Fruit fly (Drosophila melanogaster) whole organism, embryonic: ENCODE data around the gene CG8191.

Source experiments
- Adf1 ChIP-seq: fragments of 200-800 bp; sonication (Bioruptor generic); IDR thresholded peaks from 2 replicates; pipeline ENCODE4 v1.3.6; 2022; ENCODE audit warnings: missing biosample characterization, missing genetic modification characterization
- Blimp-1 ChIP-seq: fragments of 200-800 bp; sonication (Bioruptor generic); optimal IDR thresholded peaks from 3 replicates; lab custom pipeline; 2018; ENCODE audit warnings: missing biosample characterization, missing genetic modification characterization, mild to moderate bottlenecking, moderate library complexity, missing genetic modification reagents
- BtbVII ChIP-seq: fragments of 200-800 bp; sonication (Bioruptor generic); optimal IDR thresholded peaks from 3 replicates; lab custom pipeline; 2017; ENCODE audit warnings: missing biosample characterization, mild to moderate bottlenecking, missing genetic modification characterization
- CG10209 ChIP-seq: fragments of 200-800 bp; sonication (Bioruptor generic); optimal IDR thresholded peaks from 3 replicates; lab custom pipeline; 2017; ENCODE audit warnings: missing biosample characterization, mild to moderate bottlenecking, missing genetic modification characterization, missing genetic modification reagents
- CG10366 ChIP-seq: fragments of 200-800 bp; sonication (Bioruptor generic); IDR thresholded peaks from 2 replicates; pipeline ENCODE4 v1.3.6; 2022; ENCODE audit warnings: missing biosample characterization, missing genetic modification characterization
- CG10979 ChIP-seq: fragments of 200-800 bp; sonication (Bioruptor generic); optimal IDR thresholded peaks from 2 replicates; lab custom pipeline; 2018; ENCODE audit warnings: missing biosample characterization, mild to moderate bottlenecking, missing genetic modification characterization, moderate library complexity
- CG11695 ChIP-seq: fragments of 200-800 bp; sonication (Bioruptor generic); IDR thresholded peaks from 3 replicates; pipeline ENCODE4 v1.3.6; 2022; ENCODE audit warnings: missing biosample characterization, missing genetic modification characterization
- CG11723 ChIP-seq: fragments of 200-800 bp; sonication (Bioruptor generic); optimal IDR thresholded peaks from 2 replicates; lab custom pipeline; 2017; ENCODE audit warnings: missing biosample characterization, mild to moderate bottlenecking, missing genetic modification characterization
- CG12104 ChIP-seq: fragments of 200-800 bp; sonication (Bioruptor generic); optimal IDR thresholded peaks from 3 replicates; lab custom pipeline; 2016; ENCODE audit warnings: missing biosample characterization, missing genetic modification characterization
- CG1233 ChIP-seq: fragments of 200-800 bp; sonication (Bioruptor generic); optimal IDR thresholded peaks from 4 replicates; lab custom pipeline; 2018; ENCODE audit warnings: missing biosample characterization, mild to moderate bottlenecking, missing genetic modification characterization
- CG14965 ChIP-seq: fragments of 200-800 bp; sonication (Bioruptor generic); optimal IDR thresholded peaks from 2 replicates; lab custom pipeline; 2016; ENCODE audit warnings: missing biosample characterization, missing genetic modification characterization, borderline replicate concordance
- CG1647 ChIP-seq: fragments of 200-800 bp; sonication (Bioruptor generic); optimal IDR thresholded peaks from 3 replicates; lab custom pipeline; 2016; ENCODE audit warnings: missing biosample characterization, missing genetic modification characterization
- CG16779 ChIP-seq: fragments of 200-800 bp; sonication (Bioruptor generic); IDR thresholded peaks from 2 replicates; pipeline ENCODE4 v1.3.6; 2022; ENCODE audit warnings: missing biosample characterization, missing genetic modification characterization
- CG30020 ChIP-seq: fragments of 200-800 bp; optimal IDR thresholded peaks from 2 replicates; lab custom pipeline; 2019; ENCODE audit warnings: missing biosample characterization, mild to moderate bottlenecking, missing genetic modification characterization, moderate library complexity
- CG3847 ChIP-seq: fragments of 200-800 bp; sonication (Bioruptor generic); IDR thresholded peaks from 2 replicates; pipeline ENCODE4 v1.3.6; 2022; ENCODE audit warnings: missing biosample characterization, missing genetic modification characterization
- CG4820 ChIP-seq: fragments of 200-800 bp; sonication (Bioruptor generic); optimal IDR thresholded peaks from 3 replicates; lab custom pipeline; 2016; ENCODE audit warnings: missing biosample characterization, missing genetic modification characterization
- CG6175 ChIP-seq: fragments of 200-800 bp; sonication (Bioruptor generic); IDR thresholded peaks from 3 replicates; pipeline ENCODE4 v1.3.6; 2022; ENCODE audit warnings: missing biosample characterization, missing genetic modification characterization
- CG6272 ChIP-seq: fragments of 200-800 bp; sonication (Bioruptor generic); IDR thresholded peaks from 2 replicates; pipeline ENCODE4 v1.3.6; 2022; ENCODE audit warnings: missing biosample characterization, missing genetic modification characterization
- CG6683 ChIP-seq: fragments of 200-800 bp; sonication (Bioruptor generic); optimal IDR thresholded peaks from 2 replicates; lab custom pipeline; 2017; ENCODE audit warnings: missing biosample characterization, mild to moderate bottlenecking, missing genetic modification characterization, missing genetic modification reagents
- CG7372 ChIP-seq: fragments of 200-800 bp; sonication (Bioruptor generic); IDR thresholded peaks from 2 replicates; pipeline ENCODE4 v1.3.6; 2022; ENCODE audit warnings: missing biosample characterization, missing genetic modification characterization
- CG8924 ChIP-seq: fragments of 200-800 bp; optimal IDR thresholded peaks from 3 replicates; lab custom pipeline; 2019; ENCODE audit warnings: missing biosample characterization, mild to moderate bottlenecking, missing genetic modification characterization, moderate library complexity
- CG9727 ChIP-seq: fragments of 200-800 bp; sonication (Bioruptor generic); optimal IDR thresholded peaks from 3 replicates; lab custom pipeline; 2017; ENCODE audit warnings: missing biosample characterization, mild to moderate bottlenecking, missing genetic modification characterization
- CTCF ChIP-seq: fragments of 200-800 bp; sonication (Bioruptor generic); optimal IDR thresholded peaks from 2 replicates; lab custom pipeline; 2017; ENCODE audit warnings: missing biosample characterization, mild to moderate bottlenecking, missing genetic modification characterization, moderate library complexity
- Drgx ChIP-seq: fragments of 200-800 bp; sonication (Bioruptor generic); IDR thresholded peaks from 2 replicates; pipeline ENCODE4 v1.3.6; 2022; ENCODE audit warnings: missing biosample characterization, missing genetic modification characterization
- Ets97D ChIP-seq: fragments of 200-800 bp; sonication (Bioruptor generic); optimal IDR thresholded peaks from 3 replicates; lab custom pipeline; 2016; ENCODE audit warnings: missing biosample characterization, missing genetic modification characterization
- Fer1 ChIP-seq: fragments of 200-800 bp; sonication (Bioruptor generic); optimal IDR thresholded peaks from 2 replicates; lab custom pipeline; 2017; ENCODE audit warnings: missing biosample characterization, mild to moderate bottlenecking, missing genetic modification characterization
- HLHmδ ChIP-seq: fragments of 200-800 bp; sonication (Bioruptor generic); optimal IDR thresholded peaks from 2 replicates; lab custom pipeline; 2018; ENCODE audit warnings: missing biosample characterization, mild to moderate bottlenecking, missing genetic modification characterization, moderate library complexity
- Hr51 ChIP-seq, 2 experiments: fragments of 200-800 bp; sonication (Bioruptor generic); optimal IDR thresholded peaks; 2 replicates in 1 of 2; 3 replicates in 1 of 2; lab custom pipeline; 2016 to 2018; ENCODE audit warnings: missing biosample characterization in 2 of 2, missing genetic modification characterization in 2 of 2, mild to moderate bottlenecking in 1 of 2, moderate library complexity in 1 of 2
- Kr ChIP-seq: fragments of 200-800 bp; sonication (Bioruptor generic); optimal IDR thresholded peaks from 2 replicates; lab custom pipeline; 2017; ENCODE audit warnings: missing biosample characterization, mild to moderate bottlenecking, missing genetic modification characterization
- Poxn ChIP-seq: fragments of 200-800 bp; sonication (Bioruptor generic); IDR thresholded peaks from 2 replicates; pipeline ENCODE4 v1.3.6; 2022; ENCODE audit warnings: missing biosample characterization, missing genetic modification characterization
- Trl ChIP-seq, 3 experiments: fragments of >200 bp in 2 of 3; fragments of 200-800 bp in 1 of 3; sonication (Bioruptor generic) in 1 of 3; optimal IDR thresholded peaks; 2 replicates in 1 of 3; 3 replicates in 2 of 3; lab custom pipeline; 2016 to 2017; ENCODE audit warnings: missing biosample characterization in 1 of 3, missing genetic modification characterization in 1 of 3
- ato ChIP-seq: fragments of 200-800 bp; sonication (Bioruptor generic); IDR thresholded peaks from 2 replicates; pipeline ENCODE4 v1.3.6; 2022; ENCODE audit warnings: missing biosample characterization, missing genetic modification characterization; ENCODE audit not compliant: partially characterized antibody
- bbx ChIP-seq: fragments of 200-800 bp; sonication (Bioruptor generic); IDR thresholded peaks from 2 replicates; pipeline ENCODE4 v1.3.6; 2022; ENCODE audit warnings: missing biosample characterization, missing genetic modification characterization; ENCODE audit not compliant: partially characterized antibody
- bowl ChIP-seq: fragments of 200-800 bp; sonication (Bioruptor generic); IDR thresholded peaks from 2 replicates; pipeline ENCODE4 v1.3.6; 2022; ENCODE audit warnings: missing biosample characterization, missing genetic modification characterization
- cg ChIP-seq: fragments of 200-800 bp; sonication (Bioruptor generic); optimal IDR thresholded peaks from 3 replicates; lab custom pipeline; 2019; ENCODE audit warnings: missing biosample characterization, mild to moderate bottlenecking, missing genetic modification characterization, moderate library complexity
- dan ChIP-seq: fragments of 200-800 bp; sonication (Bioruptor generic); IDR thresholded peaks from 2 replicates; pipeline ENCODE4 v1.3.6; 2022; ENCODE audit warnings: missing biosample characterization, missing genetic modification characterization
- dm ChIP-seq: fragments of 200-800 bp; sonication (Bioruptor generic); optimal IDR thresholded peaks from 3 replicates; lab custom pipeline; 2016; ENCODE audit warnings: missing biosample characterization, missing genetic modification characterization
- emc ChIP-seq: fragments of 200-800 bp; sonication (Bioruptor generic); optimal IDR thresholded peaks from 2 replicates; lab custom pipeline; 2016; ENCODE audit warnings: missing biosample characterization, missing genetic modification characterization
- fu2 ChIP-seq: fragments of 200-800 bp; sonication (Bioruptor generic); optimal IDR thresholded peaks from 2 replicates; lab custom pipeline; 2016; ENCODE audit warnings: missing biosample characterization, missing genetic modification characterization
- grau ChIP-seq: fragments of 200-800 bp; optimal IDR thresholded peaks from 3 replicates; lab custom pipeline; 2019; ENCODE audit warnings: missing biosample characterization, mild to moderate bottlenecking, missing genetic modification characterization, moderate library complexity
- ind ChIP-seq: fragments of 200-800 bp; sonication (Bioruptor generic); optimal IDR thresholded peaks from 3 replicates; lab custom pipeline; 2016; ENCODE audit warnings: missing biosample characterization, missing genetic modification characterization
- mam ChIP-seq: fragments of 200-800 bp; sonication (Bioruptor generic); optimal IDR thresholded peaks from 3 replicates; lab custom pipeline; 2016; ENCODE audit warnings: missing biosample characterization, missing genetic modification characterization
- onecut ChIP-seq: fragments of 200-800 bp; sonication (Bioruptor generic); IDR thresholded peaks from 2 replicates; pipeline ENCODE4 v1.3.6; 2022; ENCODE audit warnings: missing biosample characterization, missing genetic modification characterization
- pnt ChIP-seq: fragments of 200-800 bp; sonication (Bioruptor generic); optimal IDR thresholded peaks from 3 replicates; lab custom pipeline; 2016; ENCODE audit warnings: missing biosample characterization, missing genetic modification characterization
- pzg ChIP-seq: fragments of 200-800 bp; sonication (Bioruptor generic); optimal IDR thresholded peaks from 3 replicates; lab custom pipeline; 2018; ENCODE audit warnings: missing biosample characterization, mild to moderate bottlenecking, missing genetic modification characterization, moderate library complexity
- ssp ChIP-seq: fragments of 200-800 bp; sonication (Bioruptor generic); IDR thresholded peaks from 2 replicates; pipeline ENCODE4 v1.3.6; 2022; ENCODE audit warnings: missing biosample characterization, missing genetic modification characterization
- tin ChIP-seq: fragments of 200-800 bp; sonication (Bioruptor generic); optimal IDR thresholded peaks from 3 replicates; lab custom pipeline; 2016; ENCODE audit warnings: missing biosample characterization, missing genetic modification characterization
- unc-4 ChIP-seq: fragments of 200-800 bp; sonication (Bioruptor generic); IDR thresholded peaks from 2 replicates; pipeline ENCODE4 v1.3.6; 2022; ENCODE audit warnings: missing biosample characterization, missing genetic modification characterization; ENCODE audit not compliant: partially characterized antibody
- vfl ChIP-seq: fragments of 200-800 bp; sonication (Bioruptor generic); optimal IDR thresholded peaks from 2 replicates; lab custom pipeline; 2016; ENCODE audit warnings: missing biosample characterization, missing genetic modification characterization
- zfh1 ChIP-seq: fragments of 200-800 bp; sonication (Bioruptor generic); IDR thresholded peaks from 3 replicates; pipeline ENCODE4 v1.3.6; 2022; ENCODE audit warnings: missing biosample characterization, missing genetic modification characterization

CG8191 gene

DNA sequence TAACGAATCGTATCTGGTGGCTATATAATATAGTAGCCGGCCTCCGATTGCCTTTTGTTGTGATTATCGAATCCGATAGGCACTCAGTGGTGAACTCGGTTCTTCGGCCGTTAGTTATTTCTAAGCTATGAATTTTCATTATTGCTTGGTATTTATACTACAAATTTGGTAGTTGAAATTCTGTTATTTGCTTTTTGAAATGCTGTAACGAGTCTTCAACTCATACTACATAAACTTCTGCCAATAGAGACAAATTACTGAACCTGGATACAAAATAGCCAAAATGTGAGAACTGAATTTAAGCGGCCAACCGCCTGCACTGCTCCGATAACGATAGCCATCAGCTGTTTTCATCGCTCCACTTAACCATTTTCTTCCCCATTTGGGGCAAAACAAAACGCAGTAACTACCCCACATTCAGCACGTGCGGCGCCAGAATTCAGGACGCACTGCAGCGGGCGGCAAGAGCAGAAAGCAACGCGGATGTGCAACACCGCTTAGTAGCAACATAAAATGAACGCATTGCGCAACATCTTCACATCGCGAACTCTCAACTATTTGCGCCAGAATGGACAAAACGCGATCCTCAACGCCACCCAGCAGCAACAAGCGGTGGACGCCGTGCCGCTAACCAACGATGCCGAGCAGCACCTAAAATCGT, 7.0 kb downstream of the CG8191 start, which contains the start of the genes CG11679 and CG8206 (continued):
- TF ChIP-seq Trl (optimal IDR thresholded peaks at IDR 0.05; lab: Kevin White, UChicago): no peak
- TF ChIP-seq Trl (GFP tag; optimal IDR thresholded peaks at IDR 0.05; lab: Kevin White, UChicago): peak; percentile 23
- no peak for TF ChIP-seq CG1233 (GFP tag; lab: Kevin White, UChicago)
- 0 out of 3 replicates have a peak, but pooled peaks have one; percentile 42 for TF ChIP-seq zfh1
- peak; percentile 55 for TF ChIP-seq grau
- no peak for TF ChIP-seq dan (GFP tag; lab: Robert Waterston, UW)
- 0 out of 2 replicates have a peak, but pooled peaks have one; percentile 8 for TF ChIP-seq CG6272 (GFP tag; lab: Robert Waterston, UW)
- TF ChIP-seq vfl (GFP tag; lab: Kevin White, UChicago): no peak
- TF ChIP-seq CG14965 (GFP tag; lab: Kevin White, UChicago): no peak
- peak; percentile 6 for TF ChIP-seq tin
- peak; percentile 30 for TF ChIP-seq ind (GFP tag; lab: Kevin White, UChicago)
- TF ChIP-seq CG11695: no peak
- TF ChIP-seq CG4820 (GFP tag; lab: Kevin White, UChicago): peak; percentile 35
- TF ChIP-seq ato: no peak
- peak; percentile 16 for TF ChIP-seq CG10209
- no peak for TF ChIP-seq onecut (GFP tag; lab: Robert Waterston, UW)
- no peak for TF ChIP-seq CG6175
- TF ChIP-seq pzg (GFP tag; lab: Kevin White, UChicago): peak; percentile 54
- peak; percentile 32; the same call in 1 of the 2 replicates for TF ChIP-seq bbx (GFP tag; lab: Robert Waterston, UW)
- peak; percentile 30; the same call in 1 of the 2 replicates for TF ChIP-seq ssp
- TF ChIP-seq CTCF (GFP tag; lab: Kevin White, UChicago): no peak
- no peak for TF ChIP-seq CG1647 (GFP tag; lab: Kevin White, UChicago)
- no peak for TF ChIP-seq BtbVII
- TF ChIP-seq HLHmδ (GFP tag; lab: Kevin White, UChicago): no peak
- TF ChIP-seq emc (GFP tag; lab: Kevin White, UChicago): no peak
- TF ChIP-seq dm: no peak
- no peak for TF ChIP-seq Poxn (GFP tag; lab: Robert Waterston, UW)
- TF ChIP-seq Ets97D (GFP tag; lab: Kevin White, UChicago): peak; percentile 22
- no peak for TF ChIP-seq Adf1 (GFP tag; lab: Robert Waterston, UW)
- peak; percentile 20 for TF ChIP-seq CG9727
- no peak for TF ChIP-seq CG8924 (tag; lab: Kevin White, UChicago)
- no peak for TF ChIP-seq Drgx (GFP tag; lab: Robert Waterston, UW)
- no peak for TF ChIP-seq CG10979 (tag; lab: Kevin White, UChicago)
- TF ChIP-seq cg (GFP tag; lab: Kevin White, UChicago): no peak
- no peak for TF ChIP-seq CG7372 (GFP tag; lab: Robert Waterston, UW)
- TF ChIP-seq bowl: no peak
- no peak for TF ChIP-seq Hr51 (GFP tag; optimal IDR thresholded peaks at IDR 0.05; lab: Kevin White, UChicago)
- TF ChIP-seq Fer1 (GFP tag; lab: Kevin White, UChicago): peak; percentile 36
- TF ChIP-seq CG6683: no peak
- TF ChIP-seq CG16779 (GFP tag; lab: Robert Waterston, UW): no peak
- peak; percentile 25 for TF ChIP-seq fu2 (GFP tag; lab: Kevin White, UChicago)
- peak; percentile 66 for TF ChIP-seq mam (GFP tag; lab: Kevin White, UChicago)
- 0 out of 2 replicates have a peak, but pooled peaks have one; percentile 48 for TF ChIP-seq unc-4 (GFP tag; lab: Robert Waterston, UW)
- no peak for TF ChIP-seq CG12104
- TF ChIP-seq CG10366 (GFP tag; lab: Robert Waterston, UW): no peak
- TF ChIP-seq CG3847: 0 out of 2 replicates have a peak, but pooled peaks have one; percentile 24
- no peak for TF ChIP-seq Kr (GFP tag; lab: Kevin White, UChicago)
- no peak for TF ChIP-seq Blimp-1
- peak; percentile 44 for TF ChIP-seq pnt (GFP tag; lab: Kevin White, UChicago)
- no peak for TF ChIP-seq CG11723
- peak; percentile 31 for TF ChIP-seq CG30020 (tag; lab: Kevin White, UChicago)
